Fruit fly (Drosophila melanogaster) whole organism, embryonic: Measurements from ENCODE around the gene ng2.
A peak's percentile ranks its signal among the peaks of the same experiment; 100 is the strongest.

Experiments used
- B-H2 ChIP-seq: fragments of 200-800 bp; sonication (Bioruptor generic); optimal IDR thresholded peaks from 2 replicates; lab custom pipeline; 2018; ENCODE audit warnings: missing biosample characterization, mild to moderate bottlenecking, missing genetic modification characterization
- C15 ChIP-seq: fragments of 200-800 bp; sonication (Bioruptor generic); IDR thresholded peaks from 3 replicates; pipeline ENCODE4 v1.3.6; 2022; ENCODE audit warnings: missing biosample characterization, missing genetic modification characterization
- CG10274 ChIP-seq: fragments of 200-800 bp; sonication (Bioruptor generic); optimal IDR thresholded peaks from 3 replicates; lab custom pipeline; 2017; ENCODE audit warnings: missing biosample characterization, mild to moderate bottlenecking, missing genetic modification characterization
- CG10959 ChIP-seq: fragments of 200-800 bp; sonication (Bioruptor generic); IDR thresholded peaks from 2 replicates; pipeline ENCODE4 v1.3.6; 2022; ENCODE audit warnings: missing biosample characterization, missing genetic modification characterization
- CG11695 ChIP-seq: fragments of 200-800 bp; sonication (Bioruptor generic); IDR thresholded peaks from 3 replicates; pipeline ENCODE4 v1.3.6; 2022; ENCODE audit warnings: missing biosample characterization, missing genetic modification characterization
- CG12299 ChIP-seq: fragments of 200-800 bp; sonication (Bioruptor generic); optimal IDR thresholded peaks from 2 replicates; lab custom pipeline; 2018; ENCODE audit warnings: missing biosample characterization, mild to moderate bottlenecking, missing genetic modification characterization
- CG12659 ChIP-seq: fragments of 200-800 bp; sonication (Bioruptor generic); optimal IDR thresholded peaks from 3 replicates; lab custom pipeline; 2017; ENCODE audit warnings: mild to moderate bottlenecking, missing biosample characterization, missing genetic modification reagents, missing genetic modification characterization
- CG13424 ChIP-seq: fragments of 200-800 bp; sonication (Bioruptor generic); optimal IDR thresholded peaks from 2 replicates; lab custom pipeline; 2019; ENCODE audit warnings: missing biosample characterization, mild to moderate bottlenecking, missing genetic modification characterization, moderate library complexity
- CG13775 ChIP-seq: fragments of 200-800 bp; sonication (Bioruptor generic); optimal IDR thresholded peaks from 3 replicates; lab custom pipeline; 2017; ENCODE audit warnings: missing biosample characterization, mild to moderate bottlenecking, missing genetic modification characterization
- CG15011 ChIP-seq: fragments of 200-800 bp; sonication (Bioruptor generic); optimal IDR thresholded peaks from 3 replicates; lab custom pipeline; 2018; ENCODE audit warnings: missing biosample characterization, mild to moderate bottlenecking, missing genetic modification characterization
- CG1529 ChIP-seq: fragments of 200-800 bp; sonication (Bioruptor generic); optimal IDR thresholded peaks from 3 replicates; lab custom pipeline; 2018; ENCODE audit warnings: missing biosample characterization, missing genetic modification characterization
- CG1792 ChIP-seq: fragments of 200-800 bp; sonication (Bioruptor generic); optimal IDR thresholded peaks from 2 replicates; lab custom pipeline; 2016; ENCODE audit warnings: missing biosample characterization, missing genetic modification characterization
- CG3065 ChIP-seq: fragments of 200-800 bp; sonication (Bioruptor generic); optimal IDR thresholded peaks from 2 replicates; lab custom pipeline; 2016; ENCODE audit warnings: missing biosample characterization, missing genetic modification characterization
- CG3995 ChIP-seq: fragments of 200-800 bp; sonication (Bioruptor generic); optimal IDR thresholded peaks from 3 replicates; lab custom pipeline; 2016; ENCODE audit warnings: missing biosample characterization, missing genetic modification characterization
- CG42726 ChIP-seq: fragments of 200-800 bp; sonication (Bioruptor generic); IDR thresholded peaks from 2 replicates; pipeline ENCODE4 v1.3.6; 2022; ENCODE audit warnings: missing biosample characterization, missing genetic modification characterization; ENCODE audit not compliant: partially characterized antibody
- CG9797 ChIP-seq: fragments of 200-800 bp; sonication (Bioruptor generic); optimal IDR thresholded peaks from 3 replicates; lab custom pipeline; 2018; ENCODE audit warnings: missing biosample characterization, mild to moderate bottlenecking, missing genetic modification characterization
- CTCF ChIP-seq: fragments of 200-800 bp; sonication (Bioruptor generic); optimal IDR thresholded peaks from 2 replicates; lab custom pipeline; 2017; ENCODE audit warnings: missing biosample characterization, mild to moderate bottlenecking, missing genetic modification characterization, moderate library complexity
- Chrac-16 ChIP-seq: fragments of 200-800 bp; sonication (Bioruptor generic); optimal IDR thresholded peaks from 3 replicates; lab custom pipeline; 2016; ENCODE audit warnings: missing biosample characterization, missing genetic modification characterization
- D19A ChIP-seq: fragments of 200-800 bp; optimal IDR thresholded peaks from 3 replicates; lab custom pipeline; 2019; ENCODE audit warnings: missing biosample characterization, mild to moderate bottlenecking, missing genetic modification characterization, moderate library complexity
- Doc3 ChIP-seq: fragments of 200-800 bp; sonication (Bioruptor generic); IDR thresholded peaks from 3 replicates; pipeline ENCODE4 v1.3.6; 2022; ENCODE audit warnings: missing biosample characterization, missing genetic modification characterization; ENCODE audit not compliant: partially characterized antibody
- Fer2 ChIP-seq: fragments of 200-800 bp; sonication (Bioruptor generic); optimal IDR thresholded peaks from 2 replicates; lab custom pipeline; 2018; ENCODE audit warnings: missing biosample characterization, mild to moderate bottlenecking, missing genetic modification characterization, moderate library complexity
- HHEX ChIP-seq: fragments of 200-800 bp; sonication (Bioruptor generic); optimal IDR thresholded peaks from 3 replicates; lab custom pipeline; 2017; ENCODE audit warnings: missing biosample characterization, mild to moderate bottlenecking, missing genetic modification characterization, missing genetic modification reagents
- Hmr ChIP-seq: fragments of 200-800 bp; sonication (Bioruptor generic); optimal IDR thresholded peaks from 3 replicates; lab custom pipeline; 2017; ENCODE audit warnings: mild to moderate bottlenecking, missing biosample characterization, missing genetic modification reagents, missing genetic modification characterization
- Hr3 ChIP-seq: fragments of 200-800 bp; sonication (Bioruptor generic); optimal IDR thresholded peaks from 3 replicates; lab custom pipeline; 2016; ENCODE audit warnings: missing biosample characterization, missing genetic modification characterization
- MTF-1 ChIP-seq: fragments of 200-800 bp; sonication (Bioruptor generic); optimal IDR thresholded peaks from 2 replicates; lab custom pipeline; 2018; ENCODE audit warnings: missing biosample characterization, mild to moderate bottlenecking, missing genetic modification characterization, borderline replicate concordance
- NfI ChIP-seq: fragments of 200-800 bp; sonication (Bioruptor generic); optimal IDR thresholded peaks from 3 replicates; lab custom pipeline; 2018; ENCODE audit warnings: missing biosample characterization, mild to moderate bottlenecking, missing genetic modification characterization, moderate library complexity
- Opbp ChIP-seq: fragments of 200-800 bp; sonication (Bioruptor generic); IDR thresholded peaks from 3 replicates; pipeline ENCODE4 v1.3.6; 2022; ENCODE audit warnings: missing biosample characterization, missing genetic modification characterization; ENCODE audit not compliant: partially characterized antibody
- Sin3A ChIP-seq: fragments of >200 bp; optimal IDR thresholded peaks from 2 replicates; lab custom pipeline; 2018
- Sry-δ ChIP-seq: fragments of 200-800 bp; sonication (Bioruptor generic); optimal IDR thresholded peaks from 2 replicates; lab custom pipeline; 2016; ENCODE audit warnings: missing biosample characterization, missing genetic modification characterization
- Ssrp ChIP-seq: fragments of 200-800 bp; sonication (Bioruptor generic); optimal IDR thresholded peaks from 2 replicates; lab custom pipeline; 2018; ENCODE audit warnings: missing biosample characterization, mild to moderate bottlenecking, missing genetic modification characterization, moderate library complexity
- Stat92E ChIP-seq, 3 experiments: fragments of >200 bp in 2 of 3; fragments of 200-800 bp in 1 of 3; sonication (Bioruptor generic) in 1 of 3; optimal IDR thresholded peaks; 2 replicates each; lab custom pipeline; 2017 to 2019; ENCODE audit warnings: missing biosample characterization in 3 of 3, missing genetic modification characterization in 3 of 3, mild to moderate bottlenecking in 1 of 3, moderate library complexity in 1 of 3
- Vsx1 ChIP-seq: fragments of 200-800 bp; sonication (Bioruptor generic); optimal IDR thresholded peaks from 2 replicates; lab custom pipeline; 2017; ENCODE audit warnings: missing biosample characterization, mild to moderate bottlenecking, missing genetic modification characterization, missing genetic modification reagents
- abd-A ChIP-seq: fragments of 200-800 bp; sonication (Bioruptor generic); optimal IDR thresholded peaks from 3 replicates; lab custom pipeline; 2019; ENCODE audit warnings: missing biosample characterization, mild to moderate bottlenecking, missing genetic modification characterization, moderate library complexity
- ap ChIP-seq: fragments of 200-800 bp; sonication (Bioruptor generic); IDR thresholded peaks from 2 replicates; pipeline ENCODE4 v1.3.6; 2022; ENCODE audit warnings: missing biosample characterization, missing genetic modification characterization
- ase ChIP-seq: fragments of 200-800 bp; sonication (Bioruptor generic); IDR thresholded peaks from 3 replicates; pipeline ENCODE4 v1.3.6; 2022; ENCODE audit warnings: missing biosample characterization, missing genetic modification characterization
- bbx ChIP-seq: fragments of 200-800 bp; sonication (Bioruptor generic); IDR thresholded peaks from 2 replicates; pipeline ENCODE4 v1.3.6; 2022; ENCODE audit warnings: missing biosample characterization, missing genetic modification characterization; ENCODE audit not compliant: partially characterized antibody
- bigmax ChIP-seq: fragments of 200-800 bp; sonication (Bioruptor generic); optimal IDR thresholded peaks from 2 replicates; lab custom pipeline; 2018; ENCODE audit warnings: missing biosample characterization, mild to moderate bottlenecking, missing genetic modification characterization
- chn ChIP-seq: fragments of 200-800 bp; sonication (Bioruptor generic); optimal IDR thresholded peaks from 2 replicates; lab custom pipeline; 2016; ENCODE audit warnings: missing biosample characterization, missing genetic modification characterization
- dysf ChIP-seq: fragments of 200-800 bp; sonication (Bioruptor generic); IDR thresholded peaks from 3 replicates; pipeline ENCODE4 v1.3.6; 2022; ENCODE audit warnings: missing biosample characterization, missing genetic modification characterization
- ems ChIP-seq: fragments of 200-800 bp; sonication (Bioruptor generic); optimal IDR thresholded peaks from 3 replicates; lab custom pipeline; 2016; ENCODE audit warnings: missing biosample characterization, missing genetic modification characterization
- insv ChIP-seq, 2 experiments: fragments of 200-800 bp; sonication (Bioruptor generic); optimal IDR thresholded peaks; 3 replicates each; lab custom pipeline; 2016 to 2018; ENCODE audit warnings: missing biosample characterization in 2 of 2, missing genetic modification characterization in 2 of 2
- jing ChIP-seq: fragments of 200-800 bp; sonication (Bioruptor generic); optimal IDR thresholded peaks from 2 replicates; lab custom pipeline; 2018; ENCODE audit warnings: missing biosample characterization, mild to moderate bottlenecking, missing genetic modification characterization
- mirr ChIP-seq: fragments of 200-800 bp; sonication (Bioruptor generic); optimal IDR thresholded peaks from 3 replicates; lab custom pipeline; 2018; ENCODE audit warnings: missing biosample characterization, mild to moderate bottlenecking, missing genetic modification characterization
- pita ChIP-seq: fragments of 200-800 bp; sonication (Bioruptor generic); optimal IDR thresholded peaks from 2 replicates; lab custom pipeline; 2017; ENCODE audit warnings: missing biosample characterization, mild to moderate bottlenecking, missing genetic modification characterization
- seq ChIP-seq: fragments of 200-800 bp; sonication (Bioruptor generic); IDR thresholded peaks from 2 replicates; pipeline ENCODE4 v1.3.6; 2022; ENCODE audit warnings: missing biosample characterization, missing genetic modification characterization
- sisA ChIP-seq: fragments of 200-800 bp; sonication (Bioruptor generic); IDR thresholded peaks from 2 replicates; pipeline ENCODE4 v1.3.6; 2022; ENCODE audit warnings: missing biosample characterization, missing genetic modification characterization
- sna ChIP-seq: fragments of 200-800 bp; sonication (Bioruptor generic); IDR thresholded peaks from 2 replicates; pipeline ENCODE4 v1.3.6; 2022; ENCODE audit warnings: missing biosample characterization, missing genetic modification characterization; ENCODE audit not compliant: partially characterized antibody
- wek ChIP-seq: fragments of 200-800 bp; sonication (Bioruptor generic); optimal IDR thresholded peaks from 3 replicates; lab custom pipeline; 2018; ENCODE audit warnings: missing biosample characterization, mild to moderate bottlenecking, missing genetic modification characterization, moderate library complexity
- yki ChIP-seq: fragments of >200 bp; optimal IDR thresholded peaks from 3 replicates; lab custom pipeline; 2018

Gene ng2

DNA sequence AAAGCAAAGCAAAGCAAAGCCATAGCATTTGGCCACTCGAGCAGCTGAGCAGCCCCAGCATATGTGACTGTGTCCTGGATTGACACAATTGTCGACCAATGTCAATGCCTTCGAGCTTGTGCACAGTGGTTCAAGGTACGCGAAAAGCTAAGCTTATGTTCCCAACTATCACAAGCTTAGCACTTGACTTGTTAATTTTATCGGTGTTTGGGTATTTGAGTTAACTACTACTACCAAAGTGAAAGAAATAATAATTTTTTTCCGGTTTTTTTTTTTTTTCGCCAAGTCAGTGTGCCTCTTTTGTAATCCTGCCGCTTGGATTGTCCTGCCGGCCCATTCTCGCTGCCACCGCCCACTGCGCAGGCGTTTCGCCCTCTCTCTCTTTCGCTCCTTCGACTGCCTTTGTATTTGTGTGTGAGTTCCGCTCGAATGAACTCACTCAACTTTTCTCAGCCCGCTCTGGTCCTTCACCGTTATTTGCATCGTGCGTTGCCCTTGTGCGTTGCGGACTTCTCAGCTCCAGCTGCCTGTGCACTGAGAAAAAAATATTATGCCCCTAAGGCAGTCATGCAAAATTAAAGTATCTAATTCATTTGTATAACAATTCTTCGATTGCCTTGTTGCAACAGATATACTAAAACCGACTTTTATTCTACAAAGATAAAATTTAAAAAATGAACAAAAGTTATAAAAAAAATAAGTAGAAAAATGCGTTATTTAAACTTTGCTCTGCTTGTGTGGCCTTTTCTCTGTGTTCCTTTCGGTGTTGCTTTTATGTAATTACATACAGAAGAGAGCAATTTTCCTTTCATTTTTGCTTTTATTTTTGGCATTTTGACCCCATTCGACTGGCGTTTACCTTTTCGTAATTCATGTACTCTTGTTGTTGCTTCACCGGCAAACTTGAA lies 34.2 kb downstream of the ng2 start (continued):
- peak; percentile 51 for TF ChIP-seq MTF-1 (GFP tag; lab: Kevin White, UChicago)
- peak; percentile 3 for TF ChIP-seq Sry-δ (GFP tag; lab: Kevin White, UChicago)
- peak; percentile 21; the same call in 1 of the 2 replicates for TF ChIP-seq CG10959 (GFP tag; lab: Robert Waterston, UW)
- TF ChIP-seq jing (GFP tag; lab: Kevin White, UChicago): peak; percentile 24
- TF ChIP-seq dysf: peak; percentile 84
- TF ChIP-seq CTCF: no peak
- peak; percentile 43 for TF ChIP-seq Chrac-16
- no peak for TF ChIP-seq Doc3 (GFP tag; lab: Robert Waterston, UW)
- TF ChIP-seq insv (GFP tag; optimal IDR thresholded peaks at IDR 0.05; lab: Kevin White, UChicago): no peak
- no peak for TF ChIP-seq sna (GFP tag; lab: Robert Waterston, UW)
- peak; percentile 51 for TF ChIP-seq NfI
- peak; percentile 47 for TF ChIP-seq chn (GFP tag; lab: Kevin White, UChicago)
- peak; percentile 45 for TF ChIP-seq CG1792
- no peak for TF ChIP-seq Sin3A
- peak; percentile 45 for TF ChIP-seq CG12659
- peak; percentile 11 for TF ChIP-seq D19A (tag; lab: Kevin White, UChicago)
- TF ChIP-seq HHEX (GFP tag; lab: Kevin White, UChicago): peak; percentile 52
- peak; percentile 64 for TF ChIP-seq CG13424
- TF ChIP-seq bigmax (GFP tag; lab: Kevin White, UChicago): no peak
- TF ChIP-seq Hmr (GFP tag; lab: Kevin White, UChicago): peak; percentile 79
- TF ChIP-seq Hr3 (GFP tag; lab: Kevin White, UChicago): peak; percentile 53
- TF ChIP-seq ap (GFP tag; lab: Robert Waterston, UW): peak; percentile 42
- peak; percentile 43 for TF ChIP-seq sisA (GFP tag; lab: Robert Waterston, UW)
- TF ChIP-seq abd-A (tag; lab: Kevin White, UChicago): no peak
- TF ChIP-seq Stat92E (GFP tag; optimal IDR thresholded peaks at IDR 0.05; lab: Kevin White, UChicago): no peak
- peak; percentile 18 for TF ChIP-seq CG10274 (GFP tag; lab: Kevin White, UChicago)
- 0 out of 3 replicates have a peak, but pooled peaks have one; percentile 12 for TF ChIP-seq C15
- no peak for TF ChIP-seq CG3065 (GFP tag; lab: Kevin White, UChicago)
- no peak for TF ChIP-seq CG42726 (GFP tag; lab: Robert Waterston, UW)
- TF ChIP-seq seq (GFP tag; lab: Robert Waterston, UW): peak; percentile 76
- peak; percentile 65 for TF ChIP-seq ems (GFP tag; lab: Kevin White, UChicago)
- TF ChIP-seq Fer2 (tag; lab: Kevin White, UChicago): no peak
- no peak for TF ChIP-seq yki (lab: Kevin White, UChicago)
- TF ChIP-seq ase (GFP tag; lab: Robert Waterston, UW): peak; percentile 55; the same call in 1 of the 3 replicates
- TF ChIP-seq CG3995 (GFP tag; lab: Kevin White, UChicago): no peak
- peak; percentile 3 for TF ChIP-seq mirr (GFP tag; lab: Kevin White, UChicago)
- peak; percentile 21 for TF ChIP-seq CG13775 (GFP tag; lab: Kevin White, UChicago)
- TF ChIP-seq CG12299 (tag; lab: Kevin White, UChicago): peak; percentile 35
- TF ChIP-seq Ssrp: peak; percentile 36
- TF ChIP-seq CG15011 (GFP tag; lab: Kevin White, UChicago): peak; percentile 14
- peak; percentile 78 for TF ChIP-seq CG11695
- no peak for TF ChIP-seq Opbp (GFP tag; lab: Robert Waterston, UW)
- TF ChIP-seq pita (GFP tag; lab: Kevin White, UChicago): no peak
- peak; percentile 20 for TF ChIP-seq B-H2 (GFP tag; lab: Kevin White, UChicago)
- TF ChIP-seq CG1529 (GFP tag; lab: Kevin White, UChicago): peak; percentile 1
- no peak for TF ChIP-seq bbx (GFP tag; lab: Robert Waterston, UW)
- TF ChIP-seq Vsx1 (GFP tag; lab: Kevin White, UChicago): no peak
- TF ChIP-seq CG9797: no peak
- peak; percentile 17 for TF ChIP-seq wek (GFP tag; lab: Kevin White, UChicago)
